Worm (Caenorhabditis elegans) whole organism, L4/young adult: ENCODE results near the gene D1054.10.

Experiments used
- W03F9.2 ChIP-seq: fragments of 150-350 bp; optimal IDR thresholded peaks from 2 replicates; lab custom pipeline; 2014; ENCODE audit warnings: missing biosample characterization, missing genetic modification characterization
- him-1 ChIP-seq: sonication (generic microtip); optimal IDR thresholded peaks from 2 replicates; lab custom pipeline; 2016; ENCODE audit warnings: missing genotype, missing genetic modification reagents, missing genetic modification characterization, missing compliant biosample characterization

DNA sequence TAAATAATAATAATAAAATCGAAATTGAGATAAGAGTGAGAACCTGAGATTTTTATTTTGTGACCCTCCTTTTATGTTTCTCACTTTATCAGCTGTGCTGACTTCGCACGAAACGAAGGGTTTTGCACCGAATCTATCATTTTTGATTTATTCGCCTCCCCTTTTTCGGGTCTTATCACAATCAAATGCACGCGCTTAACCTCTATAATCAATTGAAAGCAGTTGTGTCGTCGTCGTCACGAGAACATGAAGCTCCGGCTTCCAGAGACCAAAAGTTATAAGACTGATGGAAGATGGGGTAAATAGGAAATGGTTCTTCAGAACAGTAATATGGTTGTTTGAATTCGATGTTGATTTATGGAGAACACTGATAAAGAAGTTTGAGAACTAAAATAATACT, 8.5 kb upstream of the D1054.10 start, which contains the start of gene D1054.18:
- TF ChIP-seq him-1 (tag; lab: Kevin White, UChicago) = no peak
- TF ChIP-seq W03F9.2 (tag; lab: Kevin White, UChicago) = no peak
